Fruit fly (Drosophila melanogaster) whole organism, embryonic: Measurements from ENCODE around the gene CG5810.
A peak's percentile ranks its signal among the peaks of the same experiment; 100 is the strongest.

Experiments used
- Aef1 ChIP-seq: fragments of 200-800 bp; sonication (Bioruptor generic); IDR thresholded peaks from 3 replicates; pipeline ENCODE4 v1.3.6; 2022; ENCODE audit warnings: missing biosample characterization, missing genetic modification characterization
- BEAF-32 ChIP-seq: fragments of 200-800 bp; sonication (Bioruptor generic); optimal IDR thresholded peaks from 3 replicates; lab custom pipeline; 2017; ENCODE audit warnings: missing biosample characterization, missing genetic modification characterization, mild to moderate bottlenecking, moderate library complexity, missing genetic modification reagents
- CG10267 ChIP-seq: fragments of 200-800 bp; sonication (Bioruptor generic); optimal IDR thresholded peaks from 2 replicates; lab custom pipeline; 2018; ENCODE audit warnings: missing biosample characterization, mild to moderate bottlenecking, missing genetic modification characterization, moderate library complexity
- CG11504 ChIP-seq: fragments of 200-800 bp; sonication (Bioruptor generic); optimal IDR thresholded peaks from 3 replicates; lab custom pipeline; 2019; ENCODE audit warnings: missing biosample characterization, mild to moderate bottlenecking, missing genetic modification characterization, moderate library complexity
- CG12299 ChIP-seq: fragments of 200-800 bp; sonication (Bioruptor generic); optimal IDR thresholded peaks from 2 replicates; lab custom pipeline; 2018; ENCODE audit warnings: missing biosample characterization, mild to moderate bottlenecking, missing genetic modification characterization
- CG15011 ChIP-seq: fragments of 200-800 bp; sonication (Bioruptor generic); optimal IDR thresholded peaks from 3 replicates; lab custom pipeline; 2018; ENCODE audit warnings: missing biosample characterization, mild to moderate bottlenecking, missing genetic modification characterization
- CG17568 ChIP-seq: fragments of 200-800 bp; sonication (Bioruptor generic); optimal IDR thresholded peaks from 2 replicates; lab custom pipeline; 2018; ENCODE audit warnings: missing biosample characterization, mild to moderate bottlenecking, missing genetic modification characterization, moderate library complexity
- CG18011 ChIP-seq: fragments of 200-800 bp; sonication (Bioruptor generic); optimal IDR thresholded peaks from 2 replicates; lab custom pipeline; 2017; ENCODE audit warnings: missing biosample characterization, missing genetic modification characterization, mild to moderate bottlenecking, moderate library complexity, missing genotype
- CG2202 ChIP-seq: fragments of 200-800 bp; sonication (Bioruptor generic); optimal IDR thresholded peaks from 2 replicates; lab custom pipeline; 2018; ENCODE audit warnings: missing biosample characterization, mild to moderate bottlenecking, missing genetic modification characterization
- CG2712 ChIP-seq: fragments of 200-800 bp; optimal IDR thresholded peaks from 3 replicates; lab custom pipeline; 2019; ENCODE audit warnings: missing biosample characterization, mild to moderate bottlenecking, missing genetic modification characterization, moderate library complexity
- CG3163 ChIP-seq: fragments of 200-800 bp; sonication (Bioruptor generic); optimal IDR thresholded peaks from 3 replicates; lab custom pipeline; 2016; ENCODE audit warnings: missing biosample characterization, missing genetic modification characterization
- CG4424 ChIP-seq: fragments of 200-800 bp; sonication (Bioruptor generic); optimal IDR thresholded peaks from 3 replicates; lab custom pipeline; 2016; ENCODE audit warnings: missing biosample characterization, missing genetic modification characterization
- CG4854 ChIP-seq: fragments of 200-800 bp; sonication (Bioruptor generic); optimal IDR thresholded peaks from 2 replicates; lab custom pipeline; 2016; ENCODE audit warnings: missing biosample characterization, missing genetic modification characterization, inconsistent platforms
- CG6683 ChIP-seq: fragments of 200-800 bp; sonication (Bioruptor generic); optimal IDR thresholded peaks from 2 replicates; lab custom pipeline; 2017; ENCODE audit warnings: missing biosample characterization, mild to moderate bottlenecking, missing genetic modification characterization, missing genetic modification reagents
- CG6854 ChIP-seq: fragments of 200-800 bp; sonication (Bioruptor generic); optimal IDR thresholded peaks from 3 replicates; lab custom pipeline; 2017; ENCODE audit warnings: missing biosample characterization, mild to moderate bottlenecking, missing genetic modification characterization
- CG7745 ChIP-seq: fragments of 200-800 bp; sonication (Bioruptor generic); optimal IDR thresholded peaks from 2 replicates; lab custom pipeline; 2018; ENCODE audit warnings: missing biosample characterization, mild to moderate bottlenecking, missing genetic modification characterization, moderate library complexity
- CG7963 ChIP-seq: fragments of 200-800 bp; sonication (Bioruptor generic); IDR thresholded peaks from 3 replicates; pipeline ENCODE4 v1.3.6; 2022; ENCODE audit warnings: missing biosample characterization, missing genetic modification characterization; ENCODE audit not compliant: partially characterized antibody
- CG9215 ChIP-seq: fragments of 200-800 bp; sonication (Bioruptor generic); IDR thresholded peaks from 2 replicates; pipeline ENCODE4 v1.3.6; 2022; ENCODE audit warnings: missing biosample characterization, missing genetic modification characterization
- CHES-1-like ChIP-seq: fragments of 200-800 bp; sonication (Bioruptor generic); optimal IDR thresholded peaks from 2 replicates; lab custom pipeline; 2016; ENCODE audit warnings: missing biosample characterization, missing genetic modification characterization
- Ets65A ChIP-seq: fragments of 200-800 bp; sonication (Bioruptor generic); peaks from one replicate; lab custom pipeline; 2016; ENCODE audit warnings: missing biosample characterization, missing genetic modification characterization
- HLH4C ChIP-seq: fragments of 200-800 bp; sonication (Bioruptor generic); IDR thresholded peaks from 3 replicates; pipeline ENCODE4 v1.3.6; 2022; ENCODE audit warnings: missing biosample characterization, missing genetic modification characterization; ENCODE audit not compliant: partially characterized antibody
- HmgZ ChIP-seq: fragments of 200-800 bp; sonication (Bioruptor generic); optimal IDR thresholded peaks from 2 replicates; lab custom pipeline; 2018; ENCODE audit warnings: missing biosample characterization, mild to moderate bottlenecking, missing genetic modification characterization
- Hr3 ChIP-seq: fragments of 200-800 bp; sonication (Bioruptor generic); optimal IDR thresholded peaks from 3 replicates; lab custom pipeline; 2016; ENCODE audit warnings: missing biosample characterization, missing genetic modification characterization
- Max ChIP-seq: fragments of 200-800 bp; sonication (Bioruptor generic); optimal IDR thresholded peaks from 2 replicates; lab custom pipeline; 2016; ENCODE audit warnings: missing biosample characterization, mild to moderate bottlenecking, missing genetic modification characterization
- Oli ChIP-seq: fragments of 200-800 bp; sonication (Bioruptor generic); optimal IDR thresholded peaks from 2 replicates; lab custom pipeline; 2018; ENCODE audit warnings: missing biosample characterization, mild to moderate bottlenecking, missing genetic modification characterization, moderate library complexity
- Poxn ChIP-seq: fragments of 200-800 bp; sonication (Bioruptor generic); IDR thresholded peaks from 2 replicates; pipeline ENCODE4 v1.3.6; 2022; ENCODE audit warnings: missing biosample characterization, missing genetic modification characterization
- Ravus ChIP-seq: fragments of 200-800 bp; sonication (Bioruptor generic); IDR thresholded peaks from 2 replicates; pipeline ENCODE4 v1.3.6; 2022; ENCODE audit warnings: missing biosample characterization, missing genetic modification characterization
- Spps ChIP-seq: fragments of 200-800 bp; sonication (Bioruptor generic); optimal IDR thresholded peaks from 2 replicates; lab custom pipeline; 2018; ENCODE audit warnings: missing biosample characterization, mild to moderate bottlenecking, missing genetic modification characterization
- Sry-β ChIP-seq: fragments of 200-800 bp; sonication (Bioruptor generic); optimal IDR thresholded peaks from 2 replicates; lab custom pipeline; 2018; ENCODE audit warnings: missing biosample characterization, mild to moderate bottlenecking, missing genetic modification characterization, moderate library complexity
- Ssrp ChIP-seq: fragments of 200-800 bp; sonication (Bioruptor generic); optimal IDR thresholded peaks from 2 replicates; lab custom pipeline; 2018; ENCODE audit warnings: missing biosample characterization, mild to moderate bottlenecking, missing genetic modification characterization, moderate library complexity
- TFAM ChIP-seq: fragments of 200-800 bp; sonication (Bioruptor generic); optimal IDR thresholded peaks from 2 replicates; lab custom pipeline; 2017; ENCODE audit warnings: missing biosample characterization, missing genetic modification characterization, inconsistent platforms
- abd-A ChIP-seq: fragments of 200-800 bp; sonication (Bioruptor generic); optimal IDR thresholded peaks from 3 replicates; lab custom pipeline; 2019; ENCODE audit warnings: missing biosample characterization, mild to moderate bottlenecking, missing genetic modification characterization, moderate library complexity
- al ChIP-seq: fragments of 200-800 bp; sonication (Bioruptor generic); IDR thresholded peaks from 2 replicates; pipeline ENCODE4 v1.3.6; 2022; ENCODE audit warnings: missing biosample characterization, missing genetic modification characterization
- bowl ChIP-seq: fragments of 200-800 bp; sonication (Bioruptor generic); IDR thresholded peaks from 2 replicates; pipeline ENCODE4 v1.3.6; 2022; ENCODE audit warnings: missing biosample characterization, missing genetic modification characterization
- dmrt11E ChIP-seq: fragments of 200-800 bp; sonication (Bioruptor generic); optimal IDR thresholded peaks from 3 replicates; lab custom pipeline; 2018; ENCODE audit warnings: missing biosample characterization, mild to moderate bottlenecking, missing genetic modification characterization, moderate library complexity
- dysf ChIP-seq: fragments of 200-800 bp; sonication (Bioruptor generic); IDR thresholded peaks from 3 replicates; pipeline ENCODE4 v1.3.6; 2022; ENCODE audit warnings: missing biosample characterization, missing genetic modification characterization
- esg ChIP-seq: fragments of 200-800 bp; sonication (Bioruptor generic); conservative IDR thresholded peaks from 2 replicates; pipeline ENCODE4 v1.3.6; 2022; ENCODE audit warnings: missing biosample characterization, missing genetic modification characterization
- ftz-f1 ChIP-seq: fragments of 200-800 bp; sonication (Bioruptor generic); optimal IDR thresholded peaks from 2 replicates; lab custom pipeline; 2016; ENCODE audit warnings: missing biosample characterization, missing genetic modification characterization
- grau ChIP-seq: fragments of 200-800 bp; optimal IDR thresholded peaks from 3 replicates; lab custom pipeline; 2019; ENCODE audit warnings: missing biosample characterization, mild to moderate bottlenecking, missing genetic modification characterization, moderate library complexity
- grn ChIP-seq: fragments of 200-800 bp; sonication (Bioruptor generic); optimal IDR thresholded peaks from 3 replicates; lab custom pipeline; 2017; ENCODE audit warnings: missing biosample characterization, missing genetic modification characterization
- inv ChIP-seq: fragments of 200-800 bp; sonication (Bioruptor generic); IDR thresholded peaks from 2 replicates; pipeline ENCODE4 v1.3.6; 2022; ENCODE audit warnings: missing biosample characterization, missing genetic modification characterization; ENCODE audit not compliant: partially characterized antibody
- jigr1 ChIP-seq: fragments of 200-800 bp; sonication (Bioruptor generic); IDR thresholded peaks from 3 replicates; pipeline ENCODE4 v1.3.6; 2022; ENCODE audit warnings: missing biosample characterization, missing genetic modification characterization
- jing ChIP-seq: fragments of 200-800 bp; sonication (Bioruptor generic); optimal IDR thresholded peaks from 2 replicates; lab custom pipeline; 2018; ENCODE audit warnings: missing biosample characterization, mild to moderate bottlenecking, missing genetic modification characterization
- kah ChIP-seq: fragments of 200-800 bp; sonication (Bioruptor generic); optimal IDR thresholded peaks from 2 replicates; lab custom pipeline; 2018; ENCODE audit warnings: missing biosample characterization, mild to moderate bottlenecking, missing genetic modification characterization
- nerfin-2 ChIP-seq: fragments of 200-800 bp; sonication (Bioruptor generic); IDR thresholded peaks from 2 replicates; pipeline ENCODE4 v1.3.6; 2022; ENCODE audit warnings: missing biosample characterization, missing genetic modification characterization; ENCODE audit not compliant: partially characterized antibody
- onecut ChIP-seq: fragments of 200-800 bp; sonication (Bioruptor generic); IDR thresholded peaks from 2 replicates; pipeline ENCODE4 v1.3.6; 2022; ENCODE audit warnings: missing biosample characterization, missing genetic modification characterization
- ro ChIP-seq: fragments of 200-800 bp; sonication (Bioruptor generic); IDR thresholded peaks from 2 replicates; pipeline ENCODE4 v1.3.6; 2022; ENCODE audit warnings: missing biosample characterization, missing genetic modification characterization
- sqz ChIP-seq: fragments of 200-800 bp; sonication (Bioruptor generic); optimal IDR thresholded peaks from 3 replicates; lab custom pipeline; 2018; ENCODE audit warnings: missing biosample characterization, mild to moderate bottlenecking, missing genetic modification characterization
- yki ChIP-seq: fragments of >200 bp; optimal IDR thresholded peaks from 3 replicates; lab custom pipeline; 2018

Gene CG5810

DNA sequence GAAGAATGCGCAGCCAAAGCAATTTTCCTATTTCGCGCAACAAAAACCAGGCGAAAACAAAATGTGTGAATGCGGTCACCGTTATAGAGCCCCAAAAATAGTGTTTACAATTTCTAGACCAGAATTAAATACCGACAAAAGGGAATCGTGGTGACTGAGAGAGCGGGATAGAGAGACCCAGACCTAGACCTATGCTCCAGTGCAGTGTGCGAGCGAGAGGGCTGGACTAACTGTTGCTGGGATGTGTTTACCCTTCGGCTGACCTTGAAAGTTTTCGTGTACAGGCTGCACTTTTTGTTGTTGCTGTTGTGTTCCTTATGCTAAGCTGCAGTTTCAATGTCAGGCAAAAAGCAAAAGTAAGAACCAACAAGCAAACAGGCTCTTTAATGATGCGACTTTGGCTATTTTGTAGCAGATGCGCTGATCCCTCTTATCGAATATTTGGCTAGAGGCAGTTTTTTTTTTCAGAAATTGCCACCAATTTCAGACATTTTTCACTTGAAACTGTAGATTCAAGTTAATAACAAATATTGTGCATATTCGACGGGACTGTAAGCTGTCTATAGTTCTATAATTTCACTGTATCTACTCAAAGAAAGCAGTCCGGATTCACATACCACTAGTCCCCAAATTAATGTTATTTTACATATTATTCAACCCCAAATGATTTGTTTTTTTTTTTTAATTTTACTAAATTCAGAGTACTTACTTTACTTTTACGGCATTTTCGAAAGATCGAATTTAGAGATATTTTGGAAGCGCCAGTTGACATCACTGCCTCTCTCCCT lies 23.2 kb downstream of the CG5810 start:
- TF ChIP-seq CG6683 (GFP tag; lab: Kevin White, UChicago) (no peak), dmrt11E (tag; lab: Kevin White, UChicago) (peak; percentile 32), CG4854 (GFP tag; lab: Kevin White, UChicago) (no peak), ro (GFP tag; lab: Robert Waterston, UW) (no peak), CG9215 (GFP tag; lab: Robert Waterston, UW) (0 out of 2 replicates have a peak, but pooled peaks have one; percentile 15), kah (GFP tag; lab: Kevin White, UChicago) (no peak), CG11504 (tag; lab: Kevin White, UChicago) (peak; percentile 63), abd-A (tag; lab: Kevin White, UChicago) (no peak), CG15011 (GFP tag; lab: Kevin White, UChicago) (peak; percentile 50), BEAF-32 (GFP tag; lab: Kevin White, UChicago) (no peak), Aef1 (peak; percentile 25; the same call in 1 of the 3 replicates), Ravus (GFP tag; lab: Robert Waterston, UW) (no peak), yki (no peak), CG7745 (tag; lab: Kevin White, UChicago) (no peak), sqz (GFP tag; lab: Kevin White, UChicago) (no peak), al (no peak), grau (tag; lab: Kevin White, UChicago) (peak; percentile 17), TFAM (GFP tag; lab: Kevin White, UChicago) (no peak), Poxn (no peak), Ssrp (peak; percentile 31), jigr1 (GFP tag; lab: Robert Waterston, UW) (no peak), nerfin-2 (no peak), CG2202 (tag; lab: Kevin White, UChicago) (no peak), CHES-1-like (GFP tag; lab: Kevin White, UChicago) (peak; percentile 37), ftz-f1 (GFP tag; lab: Kevin White, UChicago) (peak; percentile 11), CG6854 (GFP tag; lab: Kevin White, UChicago) (peak; percentile 51), Hr3 (GFP tag; lab: Kevin White, UChicago) (peak; percentile 3), CG4424 (peak; percentile 39), jing (GFP tag; lab: Kevin White, UChicago) (no peak), dysf (peak; percentile 54; the same call in 1 of the 3 replicates), CG7963 (GFP tag; lab: Robert Waterston, UW) (no peak), onecut (no peak; the same call in 1 of the 2 replicates), CG18011 (GFP tag; lab: Kevin White, UChicago) (no peak), CG12299 (tag; lab: Kevin White, UChicago) (no peak), CG3163 (no peak), bowl (GFP tag; lab: Robert Waterston, UW) (no peak), Ets65A (no peak), grn (GFP tag; lab: Kevin White, UChicago) (no peak), CG17568 (GFP tag; lab: Kevin White, UChicago) (no peak), esg (0 out of 2 replicates have a peak, but pooled peaks have one; percentile 5), Sry-β (GFP tag; lab: Kevin White, UChicago) (peak; percentile 93), CG10267 (tag; lab: Kevin White, UChicago) (peak; percentile 29), inv (GFP tag; lab: Robert Waterston, UW) (no peak), Max (GFP tag; lab: Kevin White, UChicago) (peak; percentile 34), CG2712 (tag; lab: Kevin White, UChicago) (peak; percentile 8), HLH4C (GFP tag; lab: Robert Waterston, UW) (no peak), Spps (tag; lab: Kevin White, UChicago) (no peak), Oli (tag; lab: Kevin White, UChicago) (peak; percentile 47), HmgZ (no peak)
